Worm (Caenorhabditis elegans) whole organism, L2 larva: ENCODE data around the gene H12I19.115.

Source experiments
- F13H6.1 ChIP-seq: sonication (generic microtip); optimal IDR thresholded peaks from 2 replicates; lab custom pipeline; 2016; ENCODE audit warnings: missing genetic modification characterization, missing compliant biosample characterization
- Y55F3AM.14 ChIP-seq: fragments of 200-800 bp; sonication (Bioruptor generic); optimal IDR thresholded peaks from 2 replicates; lab custom pipeline; 2018; ENCODE audit warnings: mild to moderate bottlenecking, missing genetic modification characterization, missing compliant biosample characterization
- ama-1 ChIP-seq: fragments of 150-350 bp; optimal IDR thresholded peaks from 2 replicates; lab custom pipeline; 2018; ENCODE audit warnings: inconsistent platforms
- blmp-1 ChIP-seq: sonication (generic microtip); optimal IDR thresholded peaks from 2 replicates; lab custom pipeline; 2017; ENCODE audit warnings: missing genetic modification characterization, mild to moderate bottlenecking, missing compliant biosample characterization, antibody characterized with exemption, moderate library complexity; ENCODE audit not compliant: insufficient read depth
- ceh-16 ChIP-seq: fragments of 150-350 bp; optimal IDR thresholded peaks from 2 replicates; lab custom pipeline; 2014; ENCODE audit warnings: missing biosample characterization, missing genetic modification characterization
- ceh-82 ChIP-seq: fragments of 150-350 bp; optimal IDR thresholded peaks from 2 replicates; lab custom pipeline; 2014; ENCODE audit warnings: missing biosample characterization, missing genetic modification characterization
- crh-2 ChIP-seq: sonication (generic microtip); optimal IDR thresholded peaks from 2 replicates; lab custom pipeline; 2017; ENCODE audit warnings: missing biosample characterization, missing genetic modification characterization
- dmd-4 ChIP-seq: sonication (generic microtip); optimal IDR thresholded peaks from 2 replicates; lab custom pipeline; 2017; ENCODE audit warnings: missing biosample characterization, missing genetic modification characterization
- egl-27 ChIP-seq: sonication (generic microtip); optimal IDR thresholded peaks from 3 replicates; lab custom pipeline; 2017; ENCODE audit warnings: missing biosample characterization, missing genetic modification reagents, missing genetic modification characterization
- elt-1 ChIP-seq: fragments of 150-350 bp; optimal IDR thresholded peaks from 2 replicates; lab custom pipeline; 2014; ENCODE audit warnings: missing biosample characterization, missing genetic modification characterization
- elt-3 ChIP-seq: sonication (generic microtip); optimal IDR thresholded peaks from 2 replicates; lab custom pipeline; 2017; ENCODE audit warnings: missing biosample characterization, missing genetic modification characterization
- fos-1 ChIP-seq: fragments of 150-350 bp; optimal IDR thresholded peaks from 2 replicates; lab custom pipeline; 2014; ENCODE audit warnings: missing biosample characterization, missing genetic modification characterization
- gmeb-1 ChIP-seq: fragments of 150-350 bp; optimal IDR thresholded peaks from 2 replicates; lab custom pipeline; 2014; ENCODE audit warnings: missing biosample characterization, missing genetic modification characterization
- lin-11 ChIP-seq: fragments of 150-350 bp; sonication (generic microtip); optimal IDR thresholded peaks from 2 replicates; lab custom pipeline; 2014; ENCODE audit warnings: missing biosample characterization, missing genetic modification characterization, inconsistent platforms, mixed read lengths
- lin-13 ChIP-seq: fragments of 150-350 bp; optimal IDR thresholded peaks from 2 replicates; lab custom pipeline; 2014; ENCODE audit warnings: missing biosample characterization, missing genetic modification reagents, missing genetic modification characterization
- lin-39 ChIP-seq: fragments of 150-350 bp; optimal IDR thresholded peaks from 2 replicates; lab custom pipeline; 2014; ENCODE audit warnings: missing biosample characterization, missing genetic modification reagents, missing genetic modification characterization
- lsy-2 ChIP-seq, 2 experiments: fragments of 150-350 bp in 1 of 2; sonication (generic microtip) in 1 of 2; optimal IDR thresholded peaks; 2 replicates each; lab custom pipeline; 2014 to 2017; ENCODE audit warnings: missing biosample characterization in 2 of 2, missing genetic modification characterization in 2 of 2
- mab-5 ChIP-seq: fragments of 150-350 bp; optimal IDR thresholded peaks from 2 replicates; lab custom pipeline; 2014; ENCODE audit warnings: missing biosample characterization, missing genetic modification characterization
- mbf-1 ChIP-seq: sonication (generic microtip); optimal IDR thresholded peaks from 2 replicates; lab custom pipeline; 2017; ENCODE audit warnings: missing biosample characterization, missing genetic modification characterization
- mdl-1 ChIP-seq, 2 experiments: fragments of 150-350 bp in 1 of 2; sonication (generic microtip) in 1 of 2; optimal IDR thresholded peaks; 2 replicates each; lab custom pipeline; 2017; ENCODE audit warnings: missing biosample characterization in 2 of 2, missing genetic modification characterization in 2 of 2
- nhr-11 ChIP-seq: fragments of 150-350 bp; optimal IDR thresholded peaks from 2 replicates; lab custom pipeline; 2014; ENCODE audit warnings: missing biosample characterization, missing genetic modification characterization
- nhr-129 ChIP-seq: fragments of 150-350 bp; optimal IDR thresholded peaks from 2 replicates; lab custom pipeline; 2014; ENCODE audit warnings: missing biosample characterization, missing genetic modification characterization
- nhr-21 ChIP-seq: fragments of 150-350 bp; optimal IDR thresholded peaks from 2 replicates; lab custom pipeline; 2014; ENCODE audit warnings: missing biosample characterization, missing genetic modification characterization
- nhr-23 ChIP-seq: fragments of 150-350 bp; optimal IDR thresholded peaks from 2 replicates; lab custom pipeline; 2014; ENCODE audit warnings: missing biosample characterization, missing genetic modification reagents, missing genetic modification characterization
- nhr-25 ChIP-seq: fragments of 150-350 bp; sonication (generic microtip); optimal IDR thresholded peaks from 3 replicates; lab custom pipeline; 2014; ENCODE audit warnings: missing biosample characterization, missing genetic modification characterization
- nhr-6 ChIP-seq: fragments of 150-350 bp; optimal IDR thresholded peaks from 2 replicates; lab custom pipeline; 2014; ENCODE audit warnings: missing biosample characterization, missing genetic modification characterization
- nhr-77 ChIP-seq: fragments of 150-350 bp; optimal IDR thresholded peaks from 2 replicates; lab custom pipeline; 2014; ENCODE audit warnings: missing biosample characterization, missing genetic modification characterization
- sem-4 ChIP-seq: fragments of 150-350 bp; optimal IDR thresholded peaks from 2 replicates; lab custom pipeline; 2014; ENCODE audit warnings: missing biosample characterization, missing genetic modification reagents, missing genetic modification characterization
- skn-1 ChIP-seq: sonication (generic microtip); optimal IDR thresholded peaks from 2 replicates; lab custom pipeline; 2017; ENCODE audit warnings: missing biosample characterization, missing genetic modification characterization
- sma-3 ChIP-seq: sonication (generic microtip); optimal IDR thresholded peaks from 2 replicates; lab custom pipeline; 2016; ENCODE audit warnings: missing genetic modification reagents, missing genetic modification characterization, missing compliant biosample characterization
- sma-9 ChIP-seq, 2 experiments: fragments of 150-350 bp in 1 of 2; sonication (generic microtip) in 1 of 2; optimal IDR thresholded peaks; 2 replicates each; lab custom pipeline; 2014 to 2016; ENCODE audit warnings: missing genetic modification characterization in 2 of 2, mild to moderate bottlenecking in 1 of 2, missing biosample characterization in 1 of 2, missing compliant biosample characterization in 1 of 2, missing genetic modification reagents in 1 of 2, moderate library complexity in 1 of 2
- snpc-4 ChIP-seq: fragments of 150-350 bp; optimal IDR thresholded peaks from 2 replicates; lab custom pipeline; 2014; ENCODE audit warnings: missing biosample characterization, missing genetic modification characterization
- unc-39 ChIP-seq: fragments of 150-350 bp; optimal IDR thresholded peaks from 2 replicates; lab custom pipeline; 2014; ENCODE audit warnings: missing biosample characterization, missing genetic modification characterization
- zag-1 ChIP-seq: fragments of 150-350 bp; optimal IDR thresholded peaks from 2 replicates; lab custom pipeline; 2014; ENCODE audit warnings: missing biosample characterization, missing genetic modification characterization
- ztf-1 ChIP-seq: fragments of 200-800 bp; sonication (Bioruptor generic); conservative IDR thresholded peaks from 2 replicates; pipeline ENCODE4 v1.3.6; 2022; ENCODE audit warnings: missing genetic modification characterization, missing compliant biosample characterization

The H12I19.115 gene

ce11 chrIV:14133400-14133799 lies 5.7 kb upstream of the H12I19.115 start:
- TF ChIP-seq nhr-25 (no peak), ceh-82 (no peak), ceh-16 (tag; lab: Kevin White, UChicago) (no peak), ztf-1 (no peak), gmeb-1 (tag; lab: Kevin White, UChicago) (no peak), nhr-129 (tag; lab: Kevin White, UChicago) (no peak), lin-11 (no peak), unc-39 (tag; lab: Kevin White, UChicago) (no peak), nhr-23 (tag; lab: Kevin White, UChicago) (no peak), ama-1 (lab: Kevin White, UChicago) (no peak), lsy-2 (tag; optimal IDR thresholded peaks at IDR 0.05; lab: Kevin White, UChicago) (no peak)

- TF ChIP-seq dmd-4 (no peak), F13H6.1 (no peak), blmp-1 (no peak), nhr-11 (tag; lab: Kevin White, UChicago) (no peak), mbf-1 (tag; lab: Kevin White, UChicago) (no peak), ztf-1 (no peak), elt-3 (tag; lab: Kevin White, UChicago) (no peak), sem-4 (tag; lab: Kevin White, UChicago) (no peak)
Observed at ce11 chrIV:14131770-14132169, 4.1 kb upstream of the H12I19.115 start, which contains the start of gene srz-59. TSS of gene srz-59 (plus strand) at chrIV:14132070.

- TF ChIP-seq egl-27 (tag; lab: Kevin White, UChicago): no peak
- TF ChIP-seq elt-1 (tag; lab: Kevin White, UChicago): no peak
- no peak for TF ChIP-seq lin-39 (tag; lab: Kevin White, UChicago)
Observed at ce11 chrIV:14129091-14129490, 1.4 kb upstream of the H12I19.115 start, which contains the start of gene srz-42. TSS of gene srz-42 (plus strand) at chrIV:14129391.

ce11 chrIV:14123956-14124355 lies 3.7 kb downstream of the H12I19.115 start, which contains the start of gene nkcc-1:
TSS of gene nkcc-1 (minus strand) at chrIV:14124056.
- TF ChIP-seq mbf-1 (tag; lab: Kevin White, UChicago) (no peak), skn-1 (tag; lab: Kevin White, UChicago) (no peak), zag-1 (tag; lab: Kevin White, UChicago) (no peak), egl-27 (tag; lab: Kevin White, UChicago) (no peak), lin-13 (GFP tag; lab: Kevin White, UChicago) (no peak), ztf-1 (no peak), mdl-1 (tag; optimal IDR thresholded peaks at IDR 0.05; lab: Kevin White, UChicago) (no peak), nhr-6 (tag; lab: Kevin White, UChicago) (no peak), fos-1 (no peak), lin-39 (tag; lab: Kevin White, UChicago) (no peak), blmp-1 (no peak), sma-9 (GFP tag; optimal IDR thresholded peaks at IDR 0.05; lab: Kevin White, UChicago) (no peak), sma-9 (tag; optimal IDR thresholded peaks at IDR 0.05; lab: Kevin White, UChicago) (no peak)

ce11 chrIV:14119327-14119726 lies 8.3 kb downstream of the H12I19.115 start:
- no peak for TF ChIP-seq ceh-82

- no peak for TF ChIP-seq gmeb-1 (tag; lab: Kevin White, UChicago)
- TF ChIP-seq nhr-6 (tag; lab: Kevin White, UChicago): no peak
- no peak for TF ChIP-seq sem-4 (tag; lab: Kevin White, UChicago)
- TF ChIP-seq mbf-1 (tag; lab: Kevin White, UChicago): no peak
Observed at ce11 chrIV:14115556-14115955, 12.1 kb downstream of the H12I19.115 start.

ce11 chrIV:14115045-14115444 lies 12.6 kb downstream of the H12I19.115 start:
- no peak for TF ChIP-seq nhr-6 (tag; lab: Kevin White, UChicago)
- no peak for TF ChIP-seq ztf-1
- TF ChIP-seq lin-39 (tag; lab: Kevin White, UChicago): no peak
- no peak for TF ChIP-seq nhr-11 (tag; lab: Kevin White, UChicago)
- no peak for TF ChIP-seq ceh-82
- no peak for TF ChIP-seq F13H6.1
- TF ChIP-seq nhr-21 (tag; lab: Kevin White, UChicago): no peak
- TF ChIP-seq elt-3 (tag; lab: Kevin White, UChicago): no peak
- TF ChIP-seq sma-9 (GFP tag; optimal IDR thresholded peaks at IDR 0.05; lab: Kevin White, UChicago): no peak
- no peak for TF ChIP-seq sma-9 (tag; optimal IDR thresholded peaks at IDR 0.05; lab: Kevin White, UChicago)
- TF ChIP-seq snpc-4 (tag; lab: Kevin White, UChicago): no peak
- no peak for TF ChIP-seq crh-2 (tag; lab: Kevin White, UChicago)
- TF ChIP-seq sma-3 (GFP tag; lab: Kevin White, UChicago): no peak
- TF ChIP-seq fos-1: no peak
- TF ChIP-seq Y55F3AM.14: no peak
- TF ChIP-seq sem-4 (tag; lab: Kevin White, UChicago): no peak
- TF ChIP-seq ama-1 (lab: Kevin White, UChicago): no peak
- TF ChIP-seq mab-5 (tag; lab: Kevin White, UChicago): no peak
- TF ChIP-seq nhr-77 (tag; lab: Kevin White, UChicago): no peak
- no peak for TF ChIP-seq mdl-1 (tag; optimal IDR thresholded peaks at IDR 0.05; lab: Kevin White, UChicago)
